Fruit fly (Drosophila melanogaster) whole organism, prepupa: ENCODE measurements around the gene CG7655.

ENCODE experiments used
- Blimp-1 ChIP-seq: fragments of 200-800 bp; sonication (Bioruptor generic); optimal IDR thresholded peaks from 3 replicates; lab custom pipeline; 2017; ENCODE audit warnings: missing biosample characterization, missing genetic modification characterization, mild to moderate bottlenecking, moderate library complexity, missing genetic modification reagents
- CG10631 ChIP-seq: fragments of 200-800 bp; sonication (Bioruptor generic); optimal IDR thresholded peaks from 2 replicates; lab custom pipeline; 2016; ENCODE audit warnings: missing biosample characterization, missing genetic modification characterization
- CG10669 ChIP-seq: fragments of 200-800 bp; sonication (Bioruptor generic); optimal IDR thresholded peaks from 3 replicates; lab custom pipeline; 2018; ENCODE audit warnings: missing biosample characterization, mild to moderate bottlenecking, missing genetic modification characterization, moderate library complexity
- CG11294 ChIP-seq: fragments of 200-800 bp; sonication (Bioruptor generic); IDR thresholded peaks from 2 replicates; pipeline ENCODE4 v1.3.6; 2022; ENCODE audit warnings: missing biosample characterization, missing genetic modification characterization
- CG11902 ChIP-seq: fragments of 200-800 bp; sonication (Bioruptor generic); optimal IDR thresholded peaks from 3 replicates; lab custom pipeline; 2016; ENCODE audit warnings: missing biosample characterization, missing genetic modification characterization
- CG15336 ChIP-seq: fragments of 200-800 bp; sonication (Bioruptor generic); IDR thresholded peaks from 2 replicates; pipeline ENCODE4 v1.3.6; 2022; ENCODE audit warnings: missing biosample characterization, missing genetic modification characterization
- CG1621 ChIP-seq: fragments of 200-800 bp; sonication (Bioruptor generic); optimal IDR thresholded peaks from 3 replicates; lab custom pipeline; 2018; ENCODE audit warnings: missing biosample characterization, mild to moderate bottlenecking, missing genetic modification characterization
- CG16779 ChIP-seq: fragments of 200-800 bp; sonication (Bioruptor generic); optimal IDR thresholded peaks from 3 replicates; lab custom pipeline; 2017; ENCODE audit warnings: missing biosample characterization, mild to moderate bottlenecking, missing genetic modification characterization
- CG3032 ChIP-seq: fragments of 200-800 bp; optimal IDR thresholded peaks from 2 replicates; lab custom pipeline; 2019; ENCODE audit warnings: missing biosample characterization, mild to moderate bottlenecking, missing genetic modification characterization, moderate library complexity
- CG32006 ChIP-seq: fragments of 200-800 bp; sonication (Bioruptor generic); optimal IDR thresholded peaks from 3 replicates; lab custom pipeline; 2017; ENCODE audit warnings: missing biosample characterization, mild to moderate bottlenecking, missing genetic modification characterization
- CG3919 ChIP-seq: fragments of 200-800 bp; sonication (Bioruptor generic); optimal IDR thresholded peaks from 3 replicates; lab custom pipeline; 2016; ENCODE audit warnings: missing biosample characterization, missing genetic modification characterization
- CG4318 ChIP-seq: fragments of 200-800 bp; sonication (Bioruptor generic); optimal IDR thresholded peaks from 3 replicates; lab custom pipeline; 2017; ENCODE audit warnings: missing biosample characterization, mild to moderate bottlenecking, missing genetic modification characterization
- CG6163 ChIP-seq: fragments of 200-800 bp; sonication (Bioruptor generic); IDR thresholded peaks from 3 replicates; pipeline ENCODE4 v1.3.6; 2022; ENCODE audit warnings: missing biosample characterization, missing genetic modification characterization
- CG6276 ChIP-seq: fragments of 200-800 bp; sonication (Bioruptor generic); optimal IDR thresholded peaks from 2 replicates; lab custom pipeline; 2017; ENCODE audit warnings: missing biosample characterization, mild to moderate bottlenecking, missing genetic modification characterization
- CG6792 ChIP-seq: fragments of 200-800 bp; sonication (Bioruptor generic); optimal IDR thresholded peaks from 3 replicates; lab custom pipeline; 2016; ENCODE audit warnings: missing biosample characterization, missing genetic modification characterization
- CG6808 ChIP-seq: fragments of 200-800 bp; sonication (Bioruptor generic); optimal IDR thresholded peaks from 3 replicates; lab custom pipeline; 2017; ENCODE audit warnings: missing biosample characterization, missing genetic modification characterization, mild to moderate bottlenecking, moderate library complexity, missing genetic modification reagents
- CG6854 ChIP-seq: fragments of 200-800 bp; sonication (Bioruptor generic); optimal IDR thresholded peaks from 2 replicates; lab custom pipeline; 2017; ENCODE audit warnings: missing biosample characterization, mild to moderate bottlenecking, missing genetic modification characterization
- CG8119 ChIP-seq: fragments of 200-800 bp; sonication (Bioruptor generic); IDR thresholded peaks from 3 replicates; pipeline ENCODE4 v1.3.6; 2022; ENCODE audit warnings: missing biosample characterization, missing genetic modification characterization
- CG8319 ChIP-seq: fragments of 200-800 bp; sonication (Bioruptor generic); optimal IDR thresholded peaks from 3 replicates; lab custom pipeline; 2016; ENCODE audit warnings: missing biosample characterization, missing genetic modification characterization
- CG8632 ChIP-seq: fragments of 200-800 bp; sonication (Bioruptor generic); optimal IDR thresholded peaks from 3 replicates; lab custom pipeline; 2016; ENCODE audit warnings: missing biosample characterization, missing genetic modification characterization
- CG9139 ChIP-seq: fragments of 200-800 bp; sonication (Bioruptor generic); optimal IDR thresholded peaks from 3 replicates; lab custom pipeline; 2017; ENCODE audit warnings: missing biosample characterization, mild to moderate bottlenecking, missing genetic modification characterization
- Eip78C ChIP-seq: fragments of 200-800 bp; sonication (Bioruptor generic); peaks from one replicate; lab custom pipeline; 2016; ENCODE audit warnings: missing biosample characterization, missing genetic modification characterization
- Eip93F ChIP-seq: fragments of 200-800 bp; sonication (Bioruptor generic); optimal IDR thresholded peaks from 2 replicates; lab custom pipeline; 2016; ENCODE audit warnings: missing biosample characterization, mild to moderate bottlenecking, missing genetic modification characterization
- Hr38 ChIP-seq: sonication (Bioruptor generic); optimal IDR thresholded peaks from 2 replicates; lab custom pipeline; 2016; ENCODE audit warnings: missing biosample characterization, missing genetic modification characterization
- Hr39 ChIP-seq: fragments of 200-800 bp; sonication (Bioruptor generic); optimal IDR thresholded peaks from 2 replicates; lab custom pipeline; 2016; ENCODE audit warnings: missing biosample characterization, missing genetic modification characterization
- Hr4 ChIP-seq: fragments of 200-800 bp; sonication (Bioruptor generic); optimal IDR thresholded peaks from 3 replicates; lab custom pipeline; 2016; ENCODE audit warnings: missing biosample characterization, missing genetic modification characterization
- Lpt ChIP-seq: fragments of 200-800 bp; sonication (Bioruptor generic); optimal IDR thresholded peaks from 3 replicates; lab custom pipeline; 2016; ENCODE audit warnings: missing biosample characterization, missing genetic modification characterization
- Met ChIP-seq: fragments of 200-800 bp; sonication (Bioruptor generic); optimal IDR thresholded peaks from 3 replicates; lab custom pipeline; 2016; ENCODE audit warnings: missing biosample characterization, missing genetic modification characterization
- OdsH ChIP-seq: fragments of 200-800 bp; sonication (Bioruptor generic); optimal IDR thresholded peaks from 3 replicates; lab custom pipeline; 2016; ENCODE audit warnings: missing biosample characterization, missing genetic modification characterization
- Sox14 ChIP-seq: fragments of 200-800 bp; sonication (Bioruptor generic); optimal IDR thresholded peaks from 3 replicates; lab custom pipeline; 2016; ENCODE audit warnings: missing biosample characterization, missing genetic modification characterization
- achi ChIP-seq: fragments of 200-800 bp; sonication (Bioruptor generic); optimal IDR thresholded peaks from 3 replicates; lab custom pipeline; 2016; ENCODE audit warnings: missing biosample characterization, missing genetic modification characterization
- dac ChIP-seq: fragments of 200-800 bp; sonication (Bioruptor generic); optimal IDR thresholded peaks from 2 replicates; lab custom pipeline; 2017; ENCODE audit warnings: missing biosample characterization, mild to moderate bottlenecking, missing genetic modification characterization
- dsx ChIP-seq: fragments of 200-800 bp; optimal IDR thresholded peaks from 3 replicates; lab custom pipeline; 2019; ENCODE audit warnings: missing biosample characterization, mild to moderate bottlenecking, missing genetic modification characterization, moderate library complexity; ENCODE audit not compliant: poor library complexity, severe bottlenecking
- eg ChIP-seq: fragments of 200-800 bp; sonication (Bioruptor generic); IDR thresholded peaks from 3 replicates; pipeline ENCODE4 v1.3.6; 2022; ENCODE audit warnings: missing biosample characterization, missing genetic modification characterization
- esn ChIP-seq: fragments of 200-800 bp; sonication (Bioruptor generic); optimal IDR thresholded peaks from 2 replicates; lab custom pipeline; 2016; ENCODE audit warnings: missing biosample characterization, mild to moderate bottlenecking, missing genetic modification characterization, moderate library complexity
- fd59A ChIP-seq: fragments of 200-800 bp; sonication (Bioruptor generic); optimal IDR thresholded peaks from 2 replicates; lab custom pipeline; 2017; ENCODE audit warnings: missing biosample characterization, mild to moderate bottlenecking, missing genetic modification characterization, missing genetic modification reagents
- fd85E ChIP-seq: fragments of 200-800 bp; sonication (Bioruptor generic); optimal IDR thresholded peaks from 3 replicates; lab custom pipeline; 2016; ENCODE audit warnings: missing biosample characterization, missing genetic modification characterization
- fkh ChIP-seq: fragments of 200-800 bp; sonication (Bioruptor generic); optimal IDR thresholded peaks from 3 replicates; lab custom pipeline; 2017; ENCODE audit warnings: missing biosample characterization, mild to moderate bottlenecking, missing genetic modification characterization, moderate library complexity
- lz ChIP-seq: fragments of 200-800 bp; sonication (Bioruptor generic); optimal IDR thresholded peaks from 3 replicates; lab custom pipeline; 2016; ENCODE audit warnings: missing biosample characterization, missing genetic modification characterization
- net ChIP-seq: fragments of 200-800 bp; sonication (Bioruptor generic); optimal IDR thresholded peaks from 3 replicates; lab custom pipeline; 2016; ENCODE audit warnings: missing biosample characterization, missing genetic modification characterization
- pdm3 ChIP-seq: fragments of 200-800 bp; sonication (Bioruptor generic); optimal IDR thresholded peaks from 3 replicates; lab custom pipeline; 2016; ENCODE audit warnings: missing biosample characterization, missing genetic modification characterization
- salr ChIP-seq, 2 experiments: fragments of 200-800 bp; sonication (Bioruptor generic); optimal IDR thresholded peaks; 3 replicates each; lab custom pipeline; 2016 to 2018; ENCODE audit warnings: missing biosample characterization in 2 of 2, missing genetic modification characterization in 2 of 2, mild to moderate bottlenecking in 1 of 2
- ss ChIP-seq, 2 experiments: fragments of 200-800 bp; sonication (Bioruptor generic); optimal IDR thresholded peaks; 2 replicates in 1 of 2; 3 replicates in 1 of 2; lab custom pipeline; 2017 to 2018; ENCODE audit warnings: mild to moderate bottlenecking in 2 of 2, missing biosample characterization in 2 of 2, missing genetic modification characterization in 2 of 2, moderate library complexity in 1 of 2
- svp ChIP-seq: fragments of 200-800 bp; sonication (Bioruptor generic); peaks from one replicate; lab custom pipeline; 2016; ENCODE audit warnings: missing biosample characterization, missing genetic modification characterization
- topi ChIP-seq: fragments of 200-800 bp; sonication (Bioruptor generic); optimal IDR thresholded peaks from 3 replicates; lab custom pipeline; 2016; ENCODE audit warnings: missing biosample characterization, missing genetic modification characterization
- vri ChIP-seq: fragments of 200-800 bp; sonication (Bioruptor generic); optimal IDR thresholded peaks from 3 replicates; lab custom pipeline; 2016; ENCODE audit warnings: missing biosample characterization, mild to moderate bottlenecking, missing genetic modification characterization

The CG7655 gene

DNA sequence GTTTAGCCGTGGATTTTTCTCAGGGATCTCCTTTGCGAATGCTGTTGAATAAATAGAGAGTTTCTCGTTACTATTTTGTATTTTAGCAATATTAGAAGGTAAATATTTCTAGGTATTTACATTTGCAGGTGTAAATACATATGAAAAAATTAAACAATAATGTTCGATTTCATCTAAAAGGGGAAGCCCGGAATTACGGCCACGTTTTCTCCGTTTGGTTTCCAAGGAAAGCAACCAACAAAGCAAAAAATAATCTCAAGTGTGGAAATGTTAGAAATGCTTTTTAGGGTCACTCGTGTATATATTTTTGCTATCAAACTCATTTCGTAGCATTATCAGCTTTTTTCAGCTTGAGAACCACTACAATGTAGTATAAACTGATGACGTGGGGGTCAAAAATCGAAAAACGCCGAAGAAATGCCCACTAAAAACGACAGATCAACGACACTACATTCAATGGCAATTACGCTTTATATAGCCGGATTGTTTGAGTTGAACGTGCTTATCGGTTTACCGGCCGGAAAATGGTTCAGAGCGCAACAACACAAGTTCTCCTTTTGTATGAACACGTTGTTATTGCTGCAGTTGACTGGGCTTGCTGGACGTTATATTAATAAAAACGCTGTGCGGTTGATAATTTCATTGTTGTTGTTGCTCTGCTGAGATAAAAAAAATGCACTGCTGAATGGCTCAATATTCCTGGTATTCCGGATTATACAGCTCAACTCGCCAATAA lies 4.2 kb upstream of the CG7655 start:
- TF ChIP-seq eg (GFP tag; lab: Robert Waterston, UW), result no peak
- TF ChIP-seq salr (GFP tag; optimal IDR thresholded peaks at IDR 0.05; lab: Kevin White, UChicago), result no peak
- no peak for TF ChIP-seq Eip93F
- TF ChIP-seq svp (GFP tag; lab: Kevin White, UChicago), result peak; percentile 86
- peak; percentile 49 for TF ChIP-seq dsx (GFP tag; lab: Kevin White, UChicago)
- no peak for TF ChIP-seq fd85E
- TF ChIP-seq achi (GFP tag; lab: Kevin White, UChicago), result no peak
- peak; percentile 44 for TF ChIP-seq vri
- TF ChIP-seq, all 60 proteins: peak for 3

DNA sequence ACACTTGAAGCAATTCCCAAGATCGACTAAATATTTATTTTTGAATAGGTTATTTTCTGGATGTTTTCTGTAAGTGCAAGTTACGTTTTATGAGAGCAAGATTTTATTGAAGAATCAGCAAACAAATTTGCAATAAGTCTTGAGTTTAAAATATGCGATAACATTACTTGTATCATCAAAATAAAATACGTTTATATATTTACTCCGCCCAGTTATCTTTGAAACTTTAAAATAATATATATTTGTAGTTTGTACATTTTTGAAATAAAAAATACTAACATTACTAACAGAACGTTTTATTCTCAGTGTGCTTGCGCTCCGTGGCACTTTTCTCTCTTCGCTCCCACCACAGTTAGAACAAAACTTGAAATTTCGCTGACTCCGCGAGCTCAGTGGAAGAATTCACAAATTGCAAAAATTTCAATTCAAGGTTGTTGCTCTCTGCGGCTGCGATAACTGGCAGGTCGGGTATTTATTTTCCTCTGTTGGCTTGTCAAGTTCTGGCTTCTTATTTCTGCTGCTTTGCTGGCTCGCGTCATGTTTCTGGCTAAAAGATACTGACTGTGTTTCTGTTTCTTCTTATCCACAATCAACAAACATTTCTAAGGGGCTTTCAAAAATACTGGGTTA lies 3.0 kb upstream of the CG7655 start:
- peak; percentile 33 for TF ChIP-seq CG16779 (tag; lab: Kevin White, UChicago)
- TF ChIP-seq ss (GFP tag; optimal IDR thresholded peaks at IDR 0.05; lab: Kevin White, UChicago), result peak; percentile 68 to 80
- TF ChIP-seq Hr38 (GFP tag; lab: Kevin White, UChicago), result no peak
- TF ChIP-seq CG8632 (GFP tag; lab: Kevin White, UChicago), result peak; percentile 83
- TF ChIP-seq Lpt, result peak; percentile 88
- peak; percentile 95 for TF ChIP-seq CG32006
- peak; percentile 90 for TF ChIP-seq Eip93F
- TF ChIP-seq fkh (GFP tag; lab: Kevin White, UChicago), result no peak
- TF ChIP-seq CG3919 (GFP tag; lab: Kevin White, UChicago), result peak; percentile 90
- peak; percentile 56 to 92 for TF ChIP-seq salr (GFP tag; optimal IDR thresholded peaks at IDR 0.05; lab: Kevin White, UChicago)
- TF ChIP-seq Hr4 (GFP tag; lab: Kevin White, UChicago), result peak; percentile 87
- peak; percentile 90 for TF ChIP-seq achi (GFP tag; lab: Kevin White, UChicago)
- 0 out of 2 replicates have a peak, but pooled peaks have one; percentile 60 for TF ChIP-seq CG11294 (GFP tag; lab: Robert Waterston, UW)
- no peak for TF ChIP-seq CG6276
- peak; percentile 97 for TF ChIP-seq Eip78C (GFP tag; lab: Kevin White, UChicago)
- peak; percentile 84 for TF ChIP-seq vri
- peak; percentile 85 for TF ChIP-seq dsx (GFP tag; lab: Kevin White, UChicago)
- TF ChIP-seq esn, result peak; percentile 95
- peak; percentile 78 for TF ChIP-seq Blimp-1 (GFP tag; lab: Kevin White, UChicago)
- peak; percentile 45 for TF ChIP-seq dac (GFP tag; lab: Kevin White, UChicago)
- TF ChIP-seq CG10631 (GFP tag; lab: Kevin White, UChicago), result peak; percentile 89
- peak; percentile 87 for TF ChIP-seq CG6792
- peak; percentile 91 for TF ChIP-seq OdsH (GFP tag; lab: Kevin White, UChicago)
- peak; percentile 89 for TF ChIP-seq Sox14
- TF ChIP-seq CG15336 (GFP tag; lab: Robert Waterston, UW), result peak; percentile 90
- TF ChIP-seq CG6808, result peak; percentile 85
- TF ChIP-seq eg (GFP tag; lab: Robert Waterston, UW), result no peak; the same call in 2 of the 3 replicates
- TF ChIP-seq CG6854 (GFP tag; lab: Kevin White, UChicago), result peak; percentile 89
- peak; percentile 53 for TF ChIP-seq CG1621
- peak; percentile 91 for TF ChIP-seq lz (GFP tag; lab: Kevin White, UChicago)
- peak; percentile 51 for TF ChIP-seq pdm3 (GFP tag; lab: Kevin White, UChicago)
- TF ChIP-seq Met (GFP tag; lab: Kevin White, UChicago), result peak; percentile 92
- peak; percentile 97 for TF ChIP-seq svp (GFP tag; lab: Kevin White, UChicago)
- TF ChIP-seq CG9139 (GFP tag; lab: Kevin White, UChicago), result peak; percentile 19
- peak; percentile 90 for TF ChIP-seq net (GFP tag; lab: Kevin White, UChicago)
- peak; percentile 55 for TF ChIP-seq CG11902 (GFP tag; lab: Kevin White, UChicago)
- TF ChIP-seq CG4318 (GFP tag; lab: Kevin White, UChicago), result no peak
- TF ChIP-seq CG8119 (GFP tag; lab: Robert Waterston, UW), result peak; percentile 91
- peak; percentile 77 for TF ChIP-seq fd59A (GFP tag; lab: Kevin White, UChicago)
- peak; percentile 69 for TF ChIP-seq CG8319 (GFP tag; lab: Kevin White, UChicago)
- TF ChIP-seq CG3032 (tag; lab: Kevin White, UChicago), result peak; percentile 80
- peak; percentile 92 for TF ChIP-seq topi (GFP tag; lab: Kevin White, UChicago)
- TF ChIP-seq CG6163 (GFP tag; lab: Robert Waterston, UW), result peak; percentile 79
- TF ChIP-seq fd85E, result peak; percentile 39
- peak; percentile 82 for TF ChIP-seq CG10669
- TF ChIP-seq Hr39 (GFP tag; lab: Kevin White, UChicago), result peak; percentile 84
